Worm (Caenorhabditis elegans): ENCODE results near the gene fan-1.
A peak's percentile ranks its signal among the peaks of the same experiment; 100 is the strongest.

Gene fan-1

ce11 chrIV:6517859-6518258 lies 30.6 kb upstream of the fan-1 start, which contains the start of gene C01G5.7:
Gene C01G5.7 (plus strand): TSS chrIV:6518159.
- TF ChIP-seq daf-12 (tag; optimal IDR thresholded peaks at IDR 0.05) (no peak), eor-1 (tag; optimal IDR thresholded peaks at IDR 0.05) (no peak), nhr-11 (tag; optimal IDR thresholded peaks at IDR 0.05) (no peak), ceh-9 (tag; optimal IDR thresholded peaks at IDR 0.05) (no peak), pha-4 (tag; optimal IDR thresholded peaks at IDR 0.05) (no peak), lsy-12 (tag; optimal IDR thresholded peaks at IDR 0.05) (no peak)

ce11 chrIV:6519593-6519992 lies 28.9 kb upstream of the fan-1 start, which contains the start of gene C01G5.9:
Gene C01G5.9 (plus strand): TSS chrIV:6519893.
- TF ChIP-seq nhr-77 (tag; optimal IDR thresholded peaks at IDR 0.05) (no peak), elt-2 (tag; optimal IDR thresholded peaks at IDR 0.05) (peak; percentile 31), ztf-4 (tag; optimal IDR thresholded peaks at IDR 0.05) (no peak), nhr-23 (tag; optimal IDR thresholded peaks at IDR 0.05) (peak; percentile 37)

- TF ChIP-seq snpc-4 (tag; optimal IDR thresholded peaks at IDR 0.05): peak; percentile 21
- TF ChIP-seq skn-1 (tag; optimal IDR thresholded peaks at IDR 0.05): peak; percentile 14
- no peak for TF ChIP-seq mml-1 (tag; optimal IDR thresholded peaks at IDR 0.05)
These were observed 26.1 kb upstream of the fan-1 start, which contains the start of gene ddi-1 for ce11 chrIV:6522305-6522917. Gene ddi-1 (plus strand): TSS chrIV:6522867.

- no peak for TF ChIP-seq nhr-77 (tag; optimal IDR thresholded peaks at IDR 0.05)
- TF ChIP-seq lsy-12 (tag; optimal IDR thresholded peaks at IDR 0.05): no peak
These were observed 24.7 kb upstream of the fan-1 start for ce11 chrIV:6523773-6524172.

- TF ChIP-seq nfya-1 (tag; optimal IDR thresholded peaks at IDR 0.05; ENCODE audit: insufficient read depth) (no peak), ztf-4 (tag; optimal IDR thresholded peaks at IDR 0.05) (no peak), ceh-16 (tag; optimal IDR thresholded peaks at IDR 0.05) (no peak), unc-62 (GFP tag; optimal IDR thresholded peaks at IDR 0.05) (no peak)
These were observed 24.0 kb upstream of the fan-1 start, which contains the start of gene C01G5.5 for ce11 chrIV:6524531-6524930. Gene C01G5.5 (plus strand): TSS chrIV:6524610.

ce11 chrIV:6526522-6526921 lies 22.0 kb upstream of the fan-1 start:
- no peak for TF ChIP-seq ceh-16 (tag; optimal IDR thresholded peaks at IDR 0.05)
- TF ChIP-seq ama-1 (optimal IDR thresholded peaks at IDR 0.05): no peak
- no peak for TF ChIP-seq aly-2 (tag; optimal IDR thresholded peaks at IDR 0.05)
- TF ChIP-seq lin-39 (tag; optimal IDR thresholded peaks at IDR 0.05): no peak
- no peak for TF ChIP-seq zag-1 (tag; optimal IDR thresholded peaks at IDR 0.05)
- TF ChIP-seq daf-12 (tag; optimal IDR thresholded peaks at IDR 0.05): no peak
- TF ChIP-seq R02D3.7 (tag; optimal IDR thresholded peaks at IDR 0.05): no peak
- TF ChIP-seq nfya-1 (tag; optimal IDR thresholded peaks at IDR 0.05; ENCODE audit: insufficient read depth): no peak
- no peak for TF ChIP-seq ceh-9 (tag; optimal IDR thresholded peaks at IDR 0.05)

ce11 chrIV:6528202-6528601 lies 20.3 kb upstream of the fan-1 start:
- TF ChIP-seq ceh-28 (tag; optimal IDR thresholded peaks at IDR 0.05) (no peak), nhr-67 (tag; optimal IDR thresholded peaks at IDR 0.05) (no peak), nhr-25 (tag; optimal IDR thresholded peaks at IDR 0.05) (no peak), tbx-2 (tag; optimal IDR thresholded peaks at IDR 0.05) (no peak), lin-15B (tag; optimal IDR thresholded peaks at IDR 0.05) (no peak), egl-5 (tag; optimal IDR thresholded peaks at IDR 0.05) (no peak), R02D3.7 (tag; optimal IDR thresholded peaks at IDR 0.05) (no peak), nfya-1 (tag; optimal IDR thresholded peaks at IDR 0.05; ENCODE audit: insufficient read depth) (no peak), snpc-4 (tag; optimal IDR thresholded peaks at IDR 0.05) (no peak), nhr-28 (tag; optimal IDR thresholded peaks at IDR 0.05) (no peak), elt-3 (tag; optimal IDR thresholded peaks at IDR 0.05) (no peak), ztf-4 (tag; optimal IDR thresholded peaks at IDR 0.05) (no peak), skn-1 (tag; optimal IDR thresholded peaks at IDR 0.05) (no peak), sea-2 (GFP tag; optimal IDR thresholded peaks at IDR 0.05) (no peak), mml-1 (tag; optimal IDR thresholded peaks at IDR 0.05) (no peak), nhr-76 (tag; optimal IDR thresholded peaks at IDR 0.05) (no peak), nhr-12 (tag; optimal IDR thresholded peaks at IDR 0.05) (no peak), ceh-9 (tag; optimal IDR thresholded peaks at IDR 0.05) (no peak)
